2 worm cellular contexts compared by ENCODE assay signal in the genomic region with DNA sequence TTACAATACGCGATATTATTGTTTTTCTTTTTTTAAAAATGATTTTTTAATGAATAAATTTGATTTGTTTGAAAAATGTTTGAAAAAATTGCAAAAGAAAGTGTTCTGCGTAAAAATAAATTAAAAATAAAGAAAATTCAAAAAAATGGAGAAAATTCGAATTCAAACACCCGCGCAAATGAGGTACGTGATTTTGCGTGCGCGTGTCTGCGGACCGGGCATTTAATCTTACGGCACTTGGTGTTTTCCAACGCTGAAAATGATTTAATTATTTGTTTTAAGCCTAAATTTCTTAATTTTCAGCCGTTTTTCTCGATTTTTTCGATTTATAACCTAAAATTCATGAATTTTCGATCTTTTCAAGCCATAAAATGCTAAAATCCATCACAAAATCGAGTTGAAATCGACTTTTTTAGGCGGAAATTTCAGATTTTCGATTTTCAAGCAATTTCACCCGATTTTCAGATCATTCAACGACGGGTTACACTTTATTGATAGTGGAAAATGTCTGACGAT.
TF ChIP-seq lines count a peak whose summit lies in the region.

TSS of gene gcn-1 (plus strand) at position 466 of the 516 bp plus-strand sequence.

TF ChIP-seq in whole organism, L2 larva, 48 proteins besides CTCF, POLR2A, EP300 and RAD21 (continued from another document):
- TF ChIP-seq C34F6.9 (tag; optimal IDR thresholded peaks at IDR 0.05; lab: Kevin White, UChicago) (peak; percentile 67), nhr-77 (tag; optimal IDR thresholded peaks at IDR 0.05; lab: Kevin White, UChicago) (no peak), nhr-129 (tag; optimal IDR thresholded peaks at IDR 0.05; lab: Kevin White, UChicago) (peak; percentile 11), crh-2 (tag; optimal IDR thresholded peaks at IDR 0.05; lab: Kevin White, UChicago) (peak; percentile 56), lin-11 (tag; optimal IDR thresholded peaks at IDR 0.05; lab: Kevin White, UChicago) (peak; percentile 56), lin-13 (GFP tag; optimal IDR thresholded peaks at IDR 0.05; lab: Kevin White, UChicago) (peak; percentile 85), dmd-4 (tag; optimal IDR thresholded peaks at IDR 0.05; lab: Kevin White, UChicago) (no peak), sma-3 (GFP tag; optimal IDR thresholded peaks at IDR 0.05; lab: Kevin White, UChicago) (peak; percentile 75), ZK546.5 (tag; optimal IDR thresholded peaks at IDR 0.05; lab: Kevin White, UChicago) (no peak), aly-2 (tag; optimal IDR thresholded peaks at IDR 0.05; lab: Kevin White, UChicago) (no peak), snpc-4 (tag; optimal IDR thresholded peaks at IDR 0.05; lab: Kevin White, UChicago) (peak; percentile 31)

TF ChIP-seq in whole organism, L4 larva, 104 proteins besides CTCF, POLR2A, EP300 and RAD21 (continued from another document):
- peak; percentile 8 for TF ChIP-seq rbr-2 (tag; optimal IDR thresholded peaks at IDR 0.05; lab: Kevin White, UChicago)
- no peak for TF ChIP-seq R02D3.7 (tag; optimal IDR thresholded peaks at IDR 0.05; lab: Kevin White, UChicago)
- no peak for TF ChIP-seq ztf-11 (tag; optimal IDR thresholded peaks at IDR 0.05; lab: Kevin White, UChicago)
- TF ChIP-seq nhr-237 (tag; optimal IDR thresholded peaks at IDR 0.05; lab: Kevin White, UChicago) = no peak
- TF ChIP-seq mxl-3 (GFP tag; optimal IDR thresholded peaks at IDR 0.05; lab: Kevin White, UChicago) = no peak
- TF ChIP-seq zip-2 (tag; optimal IDR thresholded peaks at IDR 0.05; lab: Kevin White, UChicago) = no peak
- TF ChIP-seq hmg-1.1 (GFP tag; IDR thresholded peaks at IDR 0.05; lab: Robert Waterston, UW) = peak; percentile 67
- no peak for TF ChIP-seq daf-8 (GFP tag; IDR thresholded peaks at IDR 0.05; lab: Robert Waterston, UW)
- TF ChIP-seq dve-1 (tag; optimal IDR thresholded peaks at IDR 0.05; lab: Kevin White, UChicago; ENCODE audit: insufficient read depth) = peak; percentile 57
- no peak for TF ChIP-seq aly-2 (tag; optimal IDR thresholded peaks at IDR 0.05; lab: Kevin White, UChicago)
- no peak for TF ChIP-seq Y48G9A.11 (GFP tag; IDR thresholded peaks at IDR 0.05; lab: Robert Waterston, UW)
- TF ChIP-seq php-3 (GFP tag; IDR thresholded peaks at IDR 0.05; lab: Robert Waterston, UW) = no peak
- TF ChIP-seq lin-13 (GFP tag; optimal IDR thresholded peaks at IDR 0.05; lab: Kevin White, UChicago) = no peak
- TF ChIP-seq mes-2 (tag; optimal IDR thresholded peaks at IDR 0.05; lab: Kevin White, UChicago; ENCODE audit: poor library complexity, severe bottlenecking) = peak; percentile 87
- TF ChIP-seq daf-16 (GFP tag; optimal IDR thresholded peaks at IDR 0.05; lab: Kevin White, UChicago) = no peak
- no peak for TF ChIP-seq daf-16 (tag; optimal IDR thresholded peaks at IDR 0.05; lab: Kevin White, UChicago)
- peak; percentile 98 for TF ChIP-seq dpl-1 (GFP tag; optimal IDR thresholded peaks at IDR 0.05; lab: Kevin White, UChicago)
- no peak for TF ChIP-seq ceh-20 (GFP tag; IDR thresholded peaks at IDR 0.05; lab: Robert Waterston, UW)
- peak; percentile 9 for TF ChIP-seq nhr-102 (tag; optimal IDR thresholded peaks at IDR 0.05; lab: Kevin White, UChicago)
- no peak for TF ChIP-seq mxl-2 (GFP tag; conservative IDR thresholded peaks at IDR 0.05; lab: Robert Waterston, UW)
- TF ChIP-seq Y105C5A.15 (GFP tag; IDR thresholded peaks at IDR 0.05; lab: Robert Waterston, UW) = no peak
- no peak for TF ChIP-seq ZK546.5 (tag; optimal IDR thresholded peaks at IDR 0.05; lab: Kevin White, UChicago)
- TF ChIP-seq sdz-12 (GFP tag; optimal IDR thresholded peaks at IDR 0.05; lab: Kevin White, UChicago) = no peak
- no peak for TF ChIP-seq ceh-82 (tag; optimal IDR thresholded peaks at IDR 0.05; lab: Kevin White, UChicago)
- TF ChIP-seq lin-1 (GFP tag; IDR thresholded peaks at IDR 0.05; lab: Robert Waterston, UW) = no peak
- TF ChIP-seq fos-1 (tag; optimal IDR thresholded peaks at IDR 0.05; lab: Kevin White, UChicago) = no peak
- TF ChIP-seq lin-15B (tag; optimal IDR thresholded peaks at IDR 0.05; lab: Kevin White, UChicago) = no peak
- TF ChIP-seq lir-3 (tag; optimal IDR thresholded peaks at IDR 0.05; lab: Kevin White, UChicago) = no peak
- no peak for TF ChIP-seq ZK337.2 (GFP tag; IDR thresholded peaks at IDR 0.05; lab: Robert Waterston, UW)
- TF ChIP-seq hlh-30 (tag; optimal IDR thresholded peaks at IDR 0.05; lab: Kevin White, UChicago; ENCODE audit: insufficient read depth) = peak; percentile 63
- no peak for TF ChIP-seq nhr-11 (tag; optimal IDR thresholded peaks at IDR 0.05; lab: Kevin White, UChicago)
- no peak for TF ChIP-seq mdt-29 (GFP tag; IDR thresholded peaks at IDR 0.05; lab: Robert Waterston, UW)
- TF ChIP-seq unc-39 (tag; optimal IDR thresholded peaks at IDR 0.05; lab: Kevin White, UChicago) = no peak
- no peak for TF ChIP-seq daf-12 (tag; optimal IDR thresholded peaks at IDR 0.05; lab: Kevin White, UChicago)
- no peak for TF ChIP-seq cey-2 (tag; optimal IDR thresholded peaks at IDR 0.05; lab: Kevin White, UChicago; ENCODE audit: borderline replicate concordance, insufficient read depth)
- no peak for TF ChIP-seq nhr-41 (GFP tag; IDR thresholded peaks at IDR 0.05; lab: Robert Waterston, UW)
- no peak for TF ChIP-seq nhr-76 (tag; optimal IDR thresholded peaks at IDR 0.05; lab: Kevin White, UChicago)
- TF ChIP-seq ceh-62 (tag; optimal IDR thresholded peaks at IDR 0.05; lab: Kevin White, UChicago) = no peak
- TF ChIP-seq nhr-6 (tag; optimal IDR thresholded peaks at IDR 0.05; lab: Kevin White, UChicago) = no peak
- TF ChIP-seq nhr-77 (tag; optimal IDR thresholded peaks at IDR 0.05; lab: Kevin White, UChicago) = no peak
- peak; percentile 53 for TF ChIP-seq ces-1 (GFP tag; optimal IDR thresholded peaks at IDR 0.05; lab: Kevin White, UChicago)
- TF ChIP-seq T26A8.4 (GFP tag; IDR thresholded peaks at IDR 0.05; lab: Robert Waterston, UW) = peak; percentile 29; the same call in 1 of the 2 replicates
- TF ChIP-seq nhr-111 (GFP tag; optimal IDR thresholded peaks at IDR 0.05; lab: Kevin White, UChicago) = no peak
- no peak for TF ChIP-seq nhr-42 (GFP tag; IDR thresholded peaks at IDR 0.05; lab: Robert Waterston, UW)
- TF ChIP-seq lin-39 (tag; optimal IDR thresholded peaks at IDR 0.05; lab: Kevin White, UChicago) = no peak
- TF ChIP-seq F44E2.7 (GFP tag; IDR thresholded peaks at IDR 0.05; lab: Robert Waterston, UW) = no peak
- TF ChIP-seq mep-1 (tag; optimal IDR thresholded peaks at IDR 0.05; lab: Kevin White, UChicago) = peak; percentile 64
- TF ChIP-seq madf-5 (GFP tag; IDR thresholded peaks at IDR 0.05; lab: Robert Waterston, UW) = no peak
- TF ChIP-seq pha-4 (GFP tag; IDR thresholded peaks at IDR 0.05; lab: Robert Waterston, UW) = peak; percentile 13; the same call in 1 of the 2 replicates
- no peak for TF ChIP-seq pha-4 (tag; optimal IDR thresholded peaks at IDR 0.05; lab: Kevin White, UChicago)
- TF ChIP-seq attf-4 (tag; optimal IDR thresholded peaks at IDR 0.05; lab: Kevin White, UChicago) = no peak
- TF ChIP-seq nhr-28 (tag; optimal IDR thresholded peaks at IDR 0.05; lab: Kevin White, UChicago) = peak; percentile 3
- TF ChIP-seq ceh-32 (tag; optimal IDR thresholded peaks at IDR 0.05; lab: Kevin White, UChicago; ENCODE audit: poor library complexity) = no peak
- TF ChIP-seq D1046.2 (GFP tag; IDR thresholded peaks at IDR 0.05; lab: Robert Waterston, UW) = no peak
- no peak for TF ChIP-seq saeg-2 (GFP tag; IDR thresholded peaks at IDR 0.05; lab: Robert Waterston, UW)
- TF ChIP-seq mdl-1 (tag; optimal IDR thresholded peaks at IDR 0.05; lab: Kevin White, UChicago) = no peak
- TF ChIP-seq gei-8 (GFP tag; optimal IDR thresholded peaks at IDR 0.05; lab: Kevin White, UChicago) = no peak
- no peak for TF ChIP-seq tra-1 (GFP tag; IDR thresholded peaks at IDR 0.05; lab: Robert Waterston, UW)
- TF ChIP-seq spr-1 (tag; optimal IDR thresholded peaks at IDR 0.05; lab: Kevin White, UChicago) = no peak
- no peak for TF ChIP-seq T20F7.1 (GFP tag; optimal IDR thresholded peaks at IDR 0.05; lab: Kevin White, UChicago)
- peak; percentile 15 for TF ChIP-seq hlh-11 (tag; optimal IDR thresholded peaks at IDR 0.05; lab: Kevin White, UChicago)
- no peak for TF ChIP-seq nhr-25 (tag; optimal IDR thresholded peaks at IDR 0.05; lab: Kevin White, UChicago; ENCODE audit: borderline replicate concordance, insufficient read depth)
- TF ChIP-seq lin-38 (GFP tag; IDR thresholded peaks at IDR 0.05; lab: Robert Waterston, UW) = peak; percentile 76
- TF ChIP-seq zfp-2 (tag; optimal IDR thresholded peaks at IDR 0.05; lab: Kevin White, UChicago) = no peak
- no peak for TF ChIP-seq zfp-3 (GFP tag; conservative IDR thresholded peaks at IDR 0.05; lab: Robert Waterston, UW)
- TF ChIP-seq skn-1 (tag; optimal IDR thresholded peaks at IDR 0.05; lab: Kevin White, UChicago) = no peak
- TF ChIP-seq ztf-7 (tag; optimal IDR thresholded peaks at IDR 0.05; lab: Kevin White, UChicago) = no peak
- peak in 1 of 2 experiments; percentile 82 for TF ChIP-seq unc-62 (GFP tag; optimal IDR thresholded peaks at IDR 0.05 in 1 of 2; lab: Kevin White, UChicago)
- TF ChIP-seq unc-62 (tag; optimal IDR thresholded peaks at IDR 0.05; lab: Kevin White, UChicago) = no peak
- no peak for TF ChIP-seq dmd-9 (GFP tag; IDR thresholded peaks at IDR 0.05; lab: Robert Waterston, UW)
- no peak for TF ChIP-seq nhr-48 (tag; optimal IDR thresholded peaks at IDR 0.05; lab: Kevin White, UChicago)
- TF ChIP-seq duxl-1 (tag; optimal IDR thresholded peaks at IDR 0.05; lab: Kevin White, UChicago; ENCODE audit: poor library complexity) = peak; percentile 73
TF ChIP-seq in whole organism, L4 larva: peak in this region for 22.
